Fruit fly (Drosophila melanogaster) whole organism, embryonic: ENCODE results near the gene SK.

Experiments
- CG10147 ChIP-seq: fragments of 200-800 bp; sonication (Bioruptor generic); optimal IDR thresholded peaks from 2 replicates; lab custom pipeline; 2019; ENCODE audit warnings: missing biosample characterization, mild to moderate bottlenecking, missing genetic modification characterization, moderate library complexity
- CG11560 ChIP-seq: fragments of 200-800 bp; sonication (Bioruptor generic); IDR thresholded peaks from 3 replicates; pipeline ENCODE4 v1.3.6; 2022; ENCODE audit warnings: missing biosample characterization, missing genetic modification characterization
- CG11723 ChIP-seq: fragments of 200-800 bp; sonication (Bioruptor generic); optimal IDR thresholded peaks from 2 replicates; lab custom pipeline; 2017; ENCODE audit warnings: missing biosample characterization, mild to moderate bottlenecking, missing genetic modification characterization
- CG13424 ChIP-seq: fragments of 200-800 bp; sonication (Bioruptor generic); optimal IDR thresholded peaks from 2 replicates; lab custom pipeline; 2019; ENCODE audit warnings: missing biosample characterization, mild to moderate bottlenecking, missing genetic modification characterization, moderate library complexity
- CG13775 ChIP-seq: fragments of 200-800 bp; sonication (Bioruptor generic); optimal IDR thresholded peaks from 3 replicates; lab custom pipeline; 2017; ENCODE audit warnings: missing biosample characterization, mild to moderate bottlenecking, missing genetic modification characterization
- CG15696 ChIP-seq: fragments of 200-800 bp; sonication (Bioruptor generic); optimal IDR thresholded peaks from 2 replicates; lab custom pipeline; 2019; ENCODE audit warnings: missing biosample characterization, mild to moderate bottlenecking, missing genetic modification characterization, moderate library complexity
- CG16813 ChIP-seq: fragments of 200-800 bp; sonication (Bioruptor generic); IDR thresholded peaks from 3 replicates; pipeline ENCODE4 v1.3.6; 2022; ENCODE audit warnings: missing biosample characterization, missing genetic modification characterization; ENCODE audit not compliant: partially characterized antibody
- CG17568 ChIP-seq: fragments of 200-800 bp; sonication (Bioruptor generic); optimal IDR thresholded peaks from 2 replicates; lab custom pipeline; 2018; ENCODE audit warnings: missing biosample characterization, mild to moderate bottlenecking, missing genetic modification characterization, moderate library complexity
- CG17612 ChIP-seq: fragments of 200-800 bp; sonication (Bioruptor generic); IDR thresholded peaks from 2 replicates; pipeline ENCODE4 v1.3.6; 2022; ENCODE audit warnings: missing biosample characterization, missing genetic modification characterization
- CG1792 ChIP-seq: fragments of 200-800 bp; sonication (Bioruptor generic); optimal IDR thresholded peaks from 2 replicates; lab custom pipeline; 2016; ENCODE audit warnings: missing biosample characterization, missing genetic modification characterization
- CG18619 ChIP-seq: fragments of 200-800 bp; sonication (Bioruptor generic); optimal IDR thresholded peaks from 3 replicates; lab custom pipeline; 2017; ENCODE audit warnings: missing biosample characterization, mild to moderate bottlenecking, missing genetic modification characterization
- CG31224 ChIP-seq: fragments of 200-800 bp; sonication (Bioruptor generic); IDR thresholded peaks from 2 replicates; pipeline ENCODE4 v1.3.6; 2022; ENCODE audit warnings: missing biosample characterization, missing genetic modification characterization
- CG32772 ChIP-seq: fragments of 200-800 bp; sonication (Bioruptor generic); IDR thresholded peaks from 2 replicates; pipeline ENCODE4 v1.3.6; 2022; ENCODE audit warnings: missing biosample characterization, missing genetic modification characterization
- CG3995 ChIP-seq: fragments of 200-800 bp; sonication (Bioruptor generic); optimal IDR thresholded peaks from 3 replicates; lab custom pipeline; 2016; ENCODE audit warnings: missing biosample characterization, missing genetic modification characterization
- CG4404 ChIP-seq: fragments of 200-800 bp; sonication (Bioruptor generic); IDR thresholded peaks from 2 replicates; pipeline ENCODE4 v1.3.6; 2022; ENCODE audit warnings: missing biosample characterization, missing genetic modification characterization
- CG6683 ChIP-seq: fragments of 200-800 bp; sonication (Bioruptor generic); optimal IDR thresholded peaks from 2 replicates; lab custom pipeline; 2017; ENCODE audit warnings: missing biosample characterization, mild to moderate bottlenecking, missing genetic modification characterization, missing genetic modification reagents
- CG6765 ChIP-seq: fragments of 200-800 bp; sonication (Bioruptor generic); optimal IDR thresholded peaks from 3 replicates; lab custom pipeline; 2017; ENCODE audit warnings: missing biosample characterization, mild to moderate bottlenecking, missing genetic modification characterization
- CG6854 ChIP-seq: fragments of 200-800 bp; sonication (Bioruptor generic); optimal IDR thresholded peaks from 3 replicates; lab custom pipeline; 2017; ENCODE audit warnings: missing biosample characterization, mild to moderate bottlenecking, missing genetic modification characterization
- CG7271 ChIP-seq: fragments of 200-800 bp; sonication (Bioruptor generic); optimal IDR thresholded peaks from 2 replicates; lab custom pipeline; 2018; ENCODE audit warnings: missing biosample characterization, mild to moderate bottlenecking, missing genetic modification characterization, moderate library complexity
- CG7556 ChIP-seq: fragments of 200-800 bp; sonication (Bioruptor generic); optimal IDR thresholded peaks from 2 replicates; lab custom pipeline; 2017; ENCODE audit warnings: missing biosample characterization, mild to moderate bottlenecking, missing genetic modification characterization
- CG7745 ChIP-seq: fragments of 200-800 bp; sonication (Bioruptor generic); optimal IDR thresholded peaks from 2 replicates; lab custom pipeline; 2018; ENCODE audit warnings: missing biosample characterization, mild to moderate bottlenecking, missing genetic modification characterization, moderate library complexity
- CG7987 ChIP-seq: fragments of 200-800 bp; sonication (Bioruptor generic); optimal IDR thresholded peaks from 2 replicates; lab custom pipeline; 2018; ENCODE audit warnings: missing biosample characterization, mild to moderate bottlenecking, missing genetic modification characterization, moderate library complexity
- CG8089 ChIP-seq: fragments of 200-800 bp; sonication (Bioruptor generic); optimal IDR thresholded peaks from 3 replicates; lab custom pipeline; 2016; ENCODE audit warnings: missing biosample characterization, missing genetic modification characterization
- CG8281 ChIP-seq: fragments of 200-800 bp; sonication (Bioruptor generic); optimal IDR thresholded peaks from 2 replicates; lab custom pipeline; 2018; ENCODE audit warnings: missing biosample characterization, mild to moderate bottlenecking, missing genetic modification characterization, moderate library complexity
- CG9609 ChIP-seq: fragments of 200-800 bp; sonication (Bioruptor generic); optimal IDR thresholded peaks from 3 replicates; lab custom pipeline; 2016; ENCODE audit warnings: missing biosample characterization, missing genetic modification characterization
- CHES-1-like ChIP-seq: fragments of 200-800 bp; sonication (Bioruptor generic); optimal IDR thresholded peaks from 2 replicates; lab custom pipeline; 2016; ENCODE audit warnings: missing biosample characterization, missing genetic modification characterization
- Fer1 ChIP-seq: fragments of 200-800 bp; sonication (Bioruptor generic); optimal IDR thresholded peaks from 2 replicates; lab custom pipeline; 2017; ENCODE audit warnings: missing biosample characterization, mild to moderate bottlenecking, missing genetic modification characterization
- HLH3B ChIP-seq: fragments of 200-800 bp; sonication (Bioruptor generic); IDR thresholded peaks from 2 replicates; pipeline ENCODE4 v1.3.6; 2022; ENCODE audit warnings: missing biosample characterization, missing genetic modification characterization
- MESR4 ChIP-seq: fragments of 200-800 bp; sonication (Bioruptor generic); optimal IDR thresholded peaks from 2 replicates; lab custom pipeline; 2018; ENCODE audit warnings: missing biosample characterization, mild to moderate bottlenecking, missing genetic modification characterization, moderate library complexity
- Myb ChIP-seq: fragments of 200-800 bp; sonication (Bioruptor generic); optimal IDR thresholded peaks from 2 replicates; lab custom pipeline; 2016; ENCODE audit warnings: missing biosample characterization, missing genetic modification characterization
- Nf-YB ChIP-seq: fragments of 200-800 bp; sonication (Bioruptor generic); optimal IDR thresholded peaks from 3 replicates; lab custom pipeline; 2019; ENCODE audit warnings: missing biosample characterization, mild to moderate bottlenecking, missing genetic modification characterization, moderate library complexity
- Sin3A ChIP-seq: fragments of >200 bp; optimal IDR thresholded peaks from 2 replicates; lab custom pipeline; 2018
- Sry-β ChIP-seq: fragments of 200-800 bp; sonication (Bioruptor generic); optimal IDR thresholded peaks from 2 replicates; lab custom pipeline; 2018; ENCODE audit warnings: missing biosample characterization, mild to moderate bottlenecking, missing genetic modification characterization, moderate library complexity
- chif ChIP-seq, 2 experiments: fragments of 200-800 bp; sonication (Bioruptor generic); optimal IDR thresholded peaks; 3 replicates each; lab custom pipeline; 2016; ENCODE audit warnings: missing biosample characterization in 2 of 2, missing genetic modification characterization in 2 of 2
- dmrt11E ChIP-seq: fragments of 200-800 bp; sonication (Bioruptor generic); optimal IDR thresholded peaks from 3 replicates; lab custom pipeline; 2018; ENCODE audit warnings: missing biosample characterization, mild to moderate bottlenecking, missing genetic modification characterization, moderate library complexity
- dysf ChIP-seq: fragments of 200-800 bp; sonication (Bioruptor generic); IDR thresholded peaks from 3 replicates; pipeline ENCODE4 v1.3.6; 2022; ENCODE audit warnings: missing biosample characterization, missing genetic modification characterization
- ham ChIP-seq: fragments of 200-800 bp; sonication (Bioruptor generic); IDR thresholded peaks from 2 replicates; pipeline ENCODE4 v1.3.6; 2022; ENCODE audit warnings: missing biosample characterization, missing genetic modification characterization
- her ChIP-seq: fragments of 200-800 bp; sonication (Bioruptor generic); optimal IDR thresholded peaks from 2 replicates; lab custom pipeline; 2016; ENCODE audit warnings: missing biosample characterization, missing genetic modification characterization
- ind ChIP-seq: fragments of 200-800 bp; sonication (Bioruptor generic); optimal IDR thresholded peaks from 3 replicates; lab custom pipeline; 2016; ENCODE audit warnings: missing biosample characterization, missing genetic modification characterization
- jigr1 ChIP-seq: fragments of 200-800 bp; sonication (Bioruptor generic); IDR thresholded peaks from 3 replicates; pipeline ENCODE4 v1.3.6; 2022; ENCODE audit warnings: missing biosample characterization, missing genetic modification characterization
- knrl ChIP-seq: fragments of 200-800 bp; sonication (Bioruptor generic); IDR thresholded peaks from 3 replicates; pipeline ENCODE4 v1.3.6; 2022; ENCODE audit warnings: missing biosample characterization, missing genetic modification characterization; ENCODE audit not compliant: partially characterized antibody
- peb ChIP-seq: fragments of 200-800 bp; sonication (Bioruptor generic); IDR thresholded peaks from 2 replicates; pipeline ENCODE4 v1.3.6; 2022; ENCODE audit warnings: missing biosample characterization, missing genetic modification characterization
- prd ChIP-seq, 3 experiments: fragments of >200 bp in 2 of 3; fragments of 200-800 bp in 1 of 3; sonication (Bioruptor generic) in 1 of 3; optimal IDR thresholded peaks in 2 of 3; IDR thresholded peaks in 1 of 3; 2 replicates in 2 of 3; 3 replicates in 1 of 3; pipeline versions ENCODE4 v1.3.6 to Lab custom; 2017 to 2022; ENCODE audit warnings: missing biosample characterization in 1 of 3, missing genetic modification characterization in 1 of 3
- pzg ChIP-seq: fragments of 200-800 bp; sonication (Bioruptor generic); optimal IDR thresholded peaks from 3 replicates; lab custom pipeline; 2018; ENCODE audit warnings: missing biosample characterization, mild to moderate bottlenecking, missing genetic modification characterization, moderate library complexity
- sd ChIP-seq: fragments of 200-800 bp; sonication (Bioruptor generic); optimal IDR thresholded peaks from 3 replicates; lab custom pipeline; 2018; ENCODE audit warnings: missing biosample characterization, mild to moderate bottlenecking, missing genetic modification characterization, moderate library complexity
- sisA ChIP-seq: fragments of 200-800 bp; sonication (Bioruptor generic); IDR thresholded peaks from 2 replicates; pipeline ENCODE4 v1.3.6; 2022; ENCODE audit warnings: missing biosample characterization, missing genetic modification characterization
- stc ChIP-seq: fragments of 200-800 bp; sonication (Bioruptor generic); IDR thresholded peaks from 2 replicates; pipeline ENCODE4 v1.3.6; 2022; ENCODE audit warnings: missing biosample characterization, missing genetic modification characterization
- zfh1 ChIP-seq: fragments of 200-800 bp; sonication (Bioruptor generic); IDR thresholded peaks from 3 replicates; pipeline ENCODE4 v1.3.6; 2022; ENCODE audit warnings: missing biosample characterization, missing genetic modification characterization

Gene SK

DNA sequence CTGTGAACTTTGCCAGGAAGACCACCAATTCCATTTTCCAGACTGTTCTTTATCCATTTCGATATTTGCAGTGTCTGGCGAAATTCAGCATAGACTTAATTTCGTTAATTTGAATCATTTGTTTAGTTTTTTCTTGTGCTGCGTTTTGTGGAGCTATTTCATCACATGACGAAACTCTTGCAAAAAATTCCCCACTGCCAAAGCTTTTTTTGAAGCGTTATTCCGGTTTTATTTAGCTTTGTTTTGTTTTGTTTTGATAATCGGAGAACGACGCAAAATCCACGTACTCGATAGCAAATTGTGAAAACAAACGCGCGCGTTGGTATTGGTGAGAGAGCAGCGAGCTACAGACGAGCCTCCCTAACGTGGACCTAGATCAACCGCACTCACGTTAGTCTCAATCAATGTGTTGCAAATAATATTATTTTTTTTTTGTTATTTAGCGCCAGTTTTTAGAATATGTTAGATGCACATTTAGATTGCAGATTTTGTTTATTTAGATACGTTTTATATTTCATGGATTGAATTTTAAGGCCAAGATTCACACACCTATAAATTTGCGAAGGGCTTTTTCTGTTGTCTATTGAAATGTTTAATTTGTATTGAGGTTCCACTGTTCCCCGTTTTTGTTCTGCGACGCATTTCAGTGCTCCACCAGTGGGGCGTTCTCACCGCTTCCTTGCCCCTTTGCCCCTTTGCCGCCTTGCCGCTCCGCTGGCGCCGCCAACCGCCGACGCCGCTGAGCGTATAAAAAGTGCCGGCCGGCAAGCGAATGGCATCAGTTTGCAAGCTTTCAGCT lies 89.9 kb downstream of the SK start (continued):
- TF ChIP-seq her, result peak; percentile 61
- TF ChIP-seq sd (tag; lab: Kevin White, UChicago), result peak; percentile 70
- peak; percentile 62 for TF ChIP-seq peb (GFP tag; lab: Robert Waterston, UW)
- TF ChIP-seq CG11560 (tag; lab: Robert Waterston, UW), result peak; percentile 73; the same call in 2 of the 3 replicates
- no peak for TF ChIP-seq CG7987 (GFP tag; lab: Kevin White, UChicago)
- no peak for TF ChIP-seq Sry-β (GFP tag; lab: Kevin White, UChicago)
- TF ChIP-seq sisA, result peak; percentile 69
- peak; percentile 87 for TF ChIP-seq CG13424 (tag; lab: Kevin White, UChicago)
- peak; percentile 62 for TF ChIP-seq CG6683
- no peak for TF ChIP-seq CG7271 (tag; lab: Kevin White, UChicago)
- peak; percentile 33 for TF ChIP-seq CG8281
- peak; percentile 86 for TF ChIP-seq CG7556 (GFP tag; lab: Kevin White, UChicago)
- TF ChIP-seq chif (GFP tag; optimal IDR thresholded peaks at IDR 0.05; lab: Kevin White, UChicago), result peak; percentile 52 to 61
- peak; percentile 64 for TF ChIP-seq Myb
- TF ChIP-seq CG6765 (GFP tag; lab: Kevin White, UChicago), result peak; percentile 83
- peak; percentile 53 for TF ChIP-seq CG3995
- peak; percentile 78 for TF ChIP-seq stc (GFP tag; lab: Robert Waterston, UW)
- TF ChIP-seq CG4404 (GFP tag; lab: Robert Waterston, UW), result peak; percentile 74
- no peak for TF ChIP-seq CG7745 (tag; lab: Kevin White, UChicago)
- TF ChIP-seq CG11723, result peak; percentile 44
- peak; percentile 57; the same call in 1 of the 3 replicates for TF ChIP-seq zfh1 (GFP tag; lab: Robert Waterston, UW)
- TF ChIP-seq Sin3A (lab: Kevin White, UChicago), result no peak
- no peak for TF ChIP-seq knrl (GFP tag; lab: Robert Waterston, UW)
- no peak for TF ChIP-seq MESR4 (GFP tag; lab: Kevin White, UChicago)
- TF ChIP-seq CG13775, result peak; percentile 76
- TF ChIP-seq CG16813 (GFP tag; lab: Robert Waterston, UW), result no peak
- peak; percentile 62 for TF ChIP-seq CG9609 (GFP tag; lab: Kevin White, UChicago)
- TF ChIP-seq CG17568, result peak; percentile 69
- TF ChIP-seq CG18619, result peak; percentile 79
- peak; percentile 26 for TF ChIP-seq CG15696
- TF ChIP-seq Fer1 (GFP tag; lab: Kevin White, UChicago), result peak; percentile 92
- TF ChIP-seq dmrt11E (tag; lab: Kevin White, UChicago), result no peak
- TF ChIP-seq CG8089 (GFP tag; lab: Kevin White, UChicago), result peak; percentile 61
- peak; percentile 87 for TF ChIP-seq CG10147 (GFP tag; lab: Kevin White, UChicago)
- TF ChIP-seq Nf-YB (GFP tag; lab: Kevin White, UChicago), result peak; percentile 52
- peak; percentile 57; the same call in 1 of the 2 replicates for TF ChIP-seq ham
- peak; percentile 69 for TF ChIP-seq CG32772 (GFP tag; lab: Robert Waterston, UW)
- TF ChIP-seq CG1792 (GFP tag; lab: Kevin White, UChicago), result peak; percentile 46
- peak; percentile 54; the same call in 2 of the 3 replicates for TF ChIP-seq jigr1
- TF ChIP-seq CHES-1-like (GFP tag; lab: Kevin White, UChicago), result peak; percentile 85
- TF ChIP-seq CG31224 (GFP tag; lab: Robert Waterston, UW), result peak; percentile 78
- no peak for TF ChIP-seq pzg (GFP tag; lab: Kevin White, UChicago)
- peak; percentile 90 for TF ChIP-seq dysf (GFP tag; lab: Robert Waterston, UW)
- peak; percentile 79 for TF ChIP-seq HLH3B (GFP tag; lab: Robert Waterston, UW)
- TF ChIP-seq prd (optimal IDR thresholded peaks at IDR 0.05; lab: Kevin White, UChicago), result no peak
- TF ChIP-seq prd (GFP tag; IDR thresholded peaks at IDR 0.05; lab: Robert Waterston, UW), result peak; percentile 84
- peak; percentile 80 for TF ChIP-seq CG6854
- no peak; the same call in 1 of the 2 replicates for TF ChIP-seq CG17612 (GFP tag; lab: Robert Waterston, UW)
- peak; percentile 85 for TF ChIP-seq ind (GFP tag; lab: Kevin White, UChicago)
